Worm (Caenorhabditis elegans) whole organism, L4 larva: ENCODE results near the gene T10G3.3.

Source experiments
- F37D6.2 ChIP-seq: sonication (generic microtip); optimal IDR thresholded peaks from 2 replicates; lab custom pipeline; 2016; ENCODE audit warnings: mild to moderate bottlenecking, missing genetic modification characterization, missing compliant biosample characterization
- T20F7.1 ChIP-seq: fragments of 200-800 bp; sonication (Bioruptor generic); optimal IDR thresholded peaks from 2 replicates; lab custom pipeline; 2018; ENCODE audit warnings: mild to moderate bottlenecking, missing genetic modification characterization, missing compliant biosample characterization
- T26A8.4 ChIP-seq: fragments of 200-800 bp; sonication (Bioruptor generic); IDR thresholded peaks from 2 replicates; pipeline ENCODE4 v1.3.6; 2022; ENCODE audit warnings: missing genetic modification characterization, missing compliant biosample characterization
- Y5F2A.4 ChIP-seq: fragments of 200-800 bp; sonication (Bioruptor generic); optimal IDR thresholded peaks from 2 replicates; lab custom pipeline; 2018; ENCODE audit warnings: mild to moderate bottlenecking, missing genetic modification characterization, missing compliant biosample characterization
- Y75B8A.6 ChIP-seq: fragments of 200-800 bp; sonication (Bioruptor generic); IDR thresholded peaks from 2 replicates; pipeline ENCODE4 v1.3.6; 2022; ENCODE audit warnings: missing genetic modification reagents, missing genetic modification characterization, missing compliant biosample characterization
- ZK337.2 ChIP-seq: fragments of 200-800 bp; sonication (Bioruptor generic); IDR thresholded peaks from 2 replicates; pipeline ENCODE4 v1.3.6; 2022; ENCODE audit warnings: missing genetic modification reagents, missing genetic modification characterization, missing compliant biosample characterization
- aha-1 ChIP-seq: fragments of 150-350 bp; peaks from one replicate; lab custom pipeline; 2014; ENCODE audit warnings: missing biosample characterization, missing genetic modification characterization
- ama-1 ChIP-seq: fragments of 150-350 bp; optimal IDR thresholded peaks from 2 replicates; lab custom pipeline; 2014; ENCODE audit warnings: inconsistent platforms, mixed read lengths
- arid-1 ChIP-seq: fragments of 200-800 bp; sonication (Bioruptor generic); conservative IDR thresholded peaks from 2 replicates; pipeline ENCODE4 v1.3.6; 2022; ENCODE audit warnings: missing genetic modification reagents, missing genetic modification characterization, missing compliant biosample characterization
- ces-1 ChIP-seq: fragments of 150-350 bp; sonication (generic microtip); optimal IDR thresholded peaks from 4 replicates; lab custom pipeline; 2014; ENCODE audit warnings: missing biosample characterization, missing genetic modification reagents, missing genetic modification characterization
- ctbp-1 ChIP-seq: fragments of 200-800 bp; sonication (Bioruptor generic); IDR thresholded peaks from 2 replicates; pipeline ENCODE4 v1.3.6; 2022; ENCODE audit warnings: missing genetic modification reagents, missing genetic modification characterization, missing compliant biosample characterization
- daf-12 ChIP-seq: fragments of 150-350 bp; optimal IDR thresholded peaks from 2 replicates; lab custom pipeline; 2014; ENCODE audit warnings: missing biosample characterization, missing genetic modification reagents, missing genetic modification characterization
- dve-1 ChIP-seq: sonication (generic microtip); optimal IDR thresholded peaks from 2 replicates; lab custom pipeline; 2017; ENCODE audit warnings: antibody characterized with exemption, mild to moderate bottlenecking, missing genetic modification characterization, missing compliant biosample characterization; ENCODE audit not compliant: insufficient read depth
- egl-27 ChIP-seq: sonication (generic microtip); optimal IDR thresholded peaks from 3 replicates; lab custom pipeline; 2017; ENCODE audit warnings: missing biosample characterization, missing genetic modification reagents, missing genetic modification characterization
- hif-1 ChIP-seq, 2 experiments: sonication (generic microtip); optimal IDR thresholded peaks; 2 replicates each; lab custom pipeline; 2016 to 2017; ENCODE audit warnings: missing compliant biosample characterization in 2 of 2, missing genetic modification characterization in 2 of 2, missing genetic modification reagents in 2 of 2, missing genotype in 2 of 2, mild to moderate bottlenecking in 1 of 2
- hlh-11 ChIP-seq: fragments of 200-800 bp; sonication (Bioruptor generic); optimal IDR thresholded peaks from 2 replicates; lab custom pipeline; 2018; ENCODE audit warnings: mild to moderate bottlenecking, missing genetic modification characterization, missing compliant biosample characterization
- hlh-30 ChIP-seq: sonication (generic microtip); optimal IDR thresholded peaks from 2 replicates; lab custom pipeline; 2017; ENCODE audit warnings: antibody characterized with exemption, mild to moderate bottlenecking, missing genetic modification characterization, missing compliant biosample characterization; ENCODE audit not compliant: insufficient read depth
- hmg-1.1 ChIP-seq: fragments of 200-800 bp; sonication (Bioruptor generic); IDR thresholded peaks from 2 replicates; pipeline ENCODE4 v1.3.6; 2022; ENCODE audit warnings: missing genetic modification reagents, missing genetic modification characterization, missing compliant biosample characterization
- jun-1 ChIP-seq: fragments of 150-350 bp; optimal IDR thresholded peaks from 2 replicates; lab custom pipeline; 2014; ENCODE audit warnings: missing biosample characterization, missing genetic modification reagents, missing genetic modification characterization
- lin-15B ChIP-seq: fragments of 150-350 bp; sonication (generic microtip); optimal IDR thresholded peaks from 3 replicates; lab custom pipeline; 2014; ENCODE audit warnings: missing biosample characterization, missing genetic modification characterization
- lin-29 ChIP-seq: fragments of 200-800 bp; sonication (Bioruptor generic); IDR thresholded peaks from 2 replicates; pipeline ENCODE4 v1.3.6; 2022; ENCODE audit warnings: missing genetic modification reagents, missing genetic modification characterization, missing compliant biosample characterization
- lin-38 ChIP-seq: fragments of 200-800 bp; sonication (Bioruptor generic); IDR thresholded peaks from 2 replicates; pipeline ENCODE4 v1.3.6; 2022; ENCODE audit warnings: missing genetic modification reagents, missing genetic modification characterization, missing compliant biosample characterization
- lir-3 ChIP-seq: sonication (generic microtip); optimal IDR thresholded peaks from 2 replicates; lab custom pipeline; 2016; ENCODE audit warnings: mild to moderate bottlenecking, missing genetic modification characterization, missing compliant biosample characterization
- lsy-2 ChIP-seq, 2 experiments: fragments of 150-350 bp in 1 of 2; sonication (generic microtip) in 1 of 2; optimal IDR thresholded peaks; 2 replicates each; lab custom pipeline; 2014 to 2017; ENCODE audit warnings: missing biosample characterization in 2 of 2, missing genetic modification characterization in 2 of 2
- madf-5 ChIP-seq, 2 experiments: fragments of 200-800 bp; sonication (Bioruptor generic); IDR thresholded peaks; 2 replicates each; pipeline ENCODE4 v1.3.6; 2022; ENCODE audit warnings: missing compliant biosample characterization in 2 of 2, missing genetic modification characterization in 2 of 2
- mdl-1 ChIP-seq, 2 experiments: fragments of 150-350 bp in 1 of 2; sonication (generic microtip) in 1 of 2; optimal IDR thresholded peaks; 2 replicates each; lab custom pipeline; 2014 to 2017; ENCODE audit warnings: missing biosample characterization in 2 of 2, missing genetic modification characterization in 2 of 2
- mdt-29 ChIP-seq: fragments of 200-800 bp; sonication (Bioruptor generic); IDR thresholded peaks from 2 replicates; pipeline ENCODE4 v1.3.6; 2022; ENCODE audit warnings: missing genetic modification reagents, missing genetic modification characterization, missing compliant biosample characterization
- mep-1 ChIP-seq: fragments of 150-350 bp; sonication (generic microtip); optimal IDR thresholded peaks from 3 replicates; lab custom pipeline; 2014; ENCODE audit warnings: missing biosample characterization, missing genetic modification characterization
- nhr-10 ChIP-seq: fragments of 150-350 bp; optimal IDR thresholded peaks from 2 replicates; lab custom pipeline; 2014; ENCODE audit warnings: missing biosample characterization, missing genetic modification characterization
- nhr-102 ChIP-seq: sonication (generic microtip); optimal IDR thresholded peaks from 2 replicates; lab custom pipeline; 2016; ENCODE audit warnings: mild to moderate bottlenecking, missing genetic modification characterization, moderate library complexity, missing compliant biosample characterization
- nhr-111 ChIP-seq: fragments of 200-800 bp; sonication (Bioruptor generic); optimal IDR thresholded peaks from 2 replicates; lab custom pipeline; 2018; ENCODE audit warnings: mild to moderate bottlenecking, missing genetic modification characterization, missing compliant biosample characterization
- nhr-25 ChIP-seq: sonication (generic microtip); optimal IDR thresholded peaks from 2 replicates; lab custom pipeline; 2017; ENCODE audit warnings: missing genetic modification characterization, mild to moderate bottlenecking, missing compliant biosample characterization, antibody characterized with exemption, moderate library complexity, borderline replicate concordance; ENCODE audit not compliant: insufficient read depth
- nhr-41 ChIP-seq: fragments of 200-800 bp; sonication (Bioruptor generic); IDR thresholded peaks from 2 replicates; pipeline ENCODE4 v1.3.6; 2022; ENCODE audit warnings: missing genetic modification reagents, missing genetic modification characterization, missing compliant biosample characterization
- nhr-42 ChIP-seq: fragments of 200-800 bp; sonication (Bioruptor generic); IDR thresholded peaks from 2 replicates; pipeline ENCODE4 v1.3.6; 2022; ENCODE audit warnings: missing genetic modification characterization, missing compliant biosample characterization
- nhr-76 ChIP-seq: fragments of 150-350 bp; optimal IDR thresholded peaks from 2 replicates; lab custom pipeline; 2014; ENCODE audit warnings: missing biosample characterization, missing genetic modification characterization
- php-3 ChIP-seq: fragments of 200-800 bp; sonication (Bioruptor generic); IDR thresholded peaks from 2 replicates; pipeline ENCODE4 v1.3.6; 2022; ENCODE audit warnings: missing genetic modification reagents, missing genetic modification characterization, missing compliant biosample characterization
- pqm-1 ChIP-seq: sonication (generic microtip); optimal IDR thresholded peaks from 2 replicates; lab custom pipeline; 2017; ENCODE audit warnings: missing biosample characterization, missing genetic modification characterization
- rbr-2 ChIP-seq: sonication (generic microtip); optimal IDR thresholded peaks from 2 replicates; lab custom pipeline; 2016; ENCODE audit warnings: missing genotype, missing genetic modification characterization, missing compliant biosample characterization
- sdz-12 ChIP-seq: fragments of 200-800 bp; sonication (Bioruptor generic); optimal IDR thresholded peaks from 2 replicates; lab custom pipeline; 2018; ENCODE audit warnings: mild to moderate bottlenecking, missing genetic modification characterization, missing compliant biosample characterization
- snpc-1.2 ChIP-seq: fragments of 200-800 bp; sonication (Bioruptor generic); IDR thresholded peaks from 2 replicates; pipeline ENCODE4 v1.3.6; 2022; ENCODE audit warnings: missing genetic modification reagents, missing genetic modification characterization, missing compliant biosample characterization
- tag-97 ChIP-seq: fragments of 200-800 bp; sonication (Bioruptor generic); IDR thresholded peaks from 2 replicates; pipeline ENCODE4 v1.3.6; 2022; ENCODE audit warnings: missing genetic modification characterization, missing compliant biosample characterization
- unc-39 ChIP-seq: sonication (generic microtip); optimal IDR thresholded peaks from 2 replicates; lab custom pipeline; 2017; ENCODE audit warnings: missing biosample characterization, missing genetic modification characterization
- unc-62 ChIP-seq, 3 experiments: fragments of 150-350 bp in 1 of 3; sonication (generic microtip); optimal IDR thresholded peaks in 2 of 3; peaks in 1 of 3; 1 replicate in 1 of 3; 2 replicates in 2 of 3; lab custom pipeline; 2014 to 2017; ENCODE audit warnings: missing biosample characterization in 3 of 3, missing genetic modification characterization in 3 of 3, missing genetic modification reagents in 3 of 3, missing genotype in 1 of 3
- zfp-2 ChIP-seq: sonication (generic microtip); optimal IDR thresholded peaks from 2 replicates; lab custom pipeline; 2016; ENCODE audit warnings: mild to moderate bottlenecking, missing genetic modification characterization, missing compliant biosample characterization
- zip-11 ChIP-seq: fragments of 200-800 bp; sonication (Bioruptor generic); IDR thresholded peaks from 2 replicates; pipeline ENCODE4 v1.3.6; 2022; ENCODE audit warnings: missing genetic modification characterization, missing compliant biosample characterization
- ztf-11 ChIP-seq: fragments of 150-350 bp; optimal IDR thresholded peaks from 2 replicates; lab custom pipeline; 2014; ENCODE audit warnings: missing biosample characterization, missing genetic modification characterization
- ztf-7 ChIP-seq: fragments of 150-350 bp; optimal IDR thresholded peaks from 2 replicates; lab custom pipeline; 2014; ENCODE audit warnings: missing biosample characterization, missing genetic modification characterization

Gene T10G3.3

ce11 chrV:13497322-13497847 is 7.4 kb upstream of the T10G3.3 start, which contains the start of the genes eea-1 and gut-2 (continued):
- peak; percentile 58 for TF ChIP-seq hlh-30 (tag; lab: Kevin White, UChicago)
- no peak for TF ChIP-seq nhr-10 (tag; lab: Kevin White, UChicago)
- TF ChIP-seq nhr-102 (tag; lab: Kevin White, UChicago), result no peak
- no peak for TF ChIP-seq lin-15B (tag; lab: Kevin White, UChicago)
- no peak for TF ChIP-seq madf-5 (GFP tag; IDR thresholded peaks at IDR 0.05; lab: Robert Waterston, UW)
- no peak for TF ChIP-seq jun-1
- TF ChIP-seq daf-12, result no peak
- no peak for TF ChIP-seq ctbp-1 (GFP tag; lab: Robert Waterston, UW)
- no peak for TF ChIP-seq unc-39 (tag; lab: Kevin White, UChicago)
- TF ChIP-seq mep-1 (tag; lab: Kevin White, UChicago), result peak; percentile 67
- TF ChIP-seq mdl-1 (tag; optimal IDR thresholded peaks at IDR 0.05; lab: Kevin White, UChicago), result peak in 1 of 2 experiments; percentile 8
- no peak for TF ChIP-seq hif-1 (tag; optimal IDR thresholded peaks at IDR 0.05; lab: Kevin White, UChicago)
- TF ChIP-seq nhr-42 (GFP tag; lab: Robert Waterston, UW), result no peak
- no peak for TF ChIP-seq php-3 (GFP tag; lab: Robert Waterston, UW)
- TF ChIP-seq hlh-11 (tag; lab: Kevin White, UChicago), result peak; percentile 54
- TF ChIP-seq sdz-12 (GFP tag; lab: Kevin White, UChicago), result no peak
- TF ChIP-seq arid-1 (GFP tag; lab: Robert Waterston, UW), result no peak
- peak in 1 of 2 experiments; percentile 96 for TF ChIP-seq unc-62 (GFP tag; optimal IDR thresholded peaks at IDR 0.05 in 1 of 2; lab: Kevin White, UChicago)
- no peak for TF ChIP-seq unc-62 (tag; optimal IDR thresholded peaks at IDR 0.05; lab: Kevin White, UChicago)
- TF ChIP-seq ztf-7 (tag; lab: Kevin White, UChicago), result no peak
- TF ChIP-seq tag-97 (GFP tag; lab: Robert Waterston, UW), result no peak
- TF ChIP-seq nhr-25 (tag; lab: Kevin White, UChicago), result no peak
- no peak for TF ChIP-seq Y75B8A.6
- TF ChIP-seq rbr-2 (tag; lab: Kevin White, UChicago), result peak; percentile 36
- peak; percentile 35; the same call in 1 of the 2 replicates for TF ChIP-seq lin-38 (GFP tag; lab: Robert Waterston, UW)
- no peak for TF ChIP-seq lir-3 (tag; lab: Kevin White, UChicago)
- no peak for TF ChIP-seq nhr-76 (tag; lab: Kevin White, UChicago)
- TF ChIP-seq nhr-111 (GFP tag; lab: Kevin White, UChicago), result no peak
- no peak for TF ChIP-seq egl-27 (tag; lab: Kevin White, UChicago)
- no peak for TF ChIP-seq ama-1 (lab: Kevin White, UChicago)
- TF ChIP-seq Y5F2A.4 (GFP tag; lab: Kevin White, UChicago), result no peak
- no peak for TF ChIP-seq ZK337.2

ce11 chrV:13488297-13488803 is 1.6 kb downstream of the T10G3.3 start:
- peak; percentile 7 for TF ChIP-seq T20F7.1 (GFP tag; lab: Kevin White, UChicago)
- TF ChIP-seq hlh-30 (tag; lab: Kevin White, UChicago), result no peak
- no peak for TF ChIP-seq pqm-1
- TF ChIP-seq ces-1 (GFP tag; lab: Kevin White, UChicago), result no peak
- no peak for TF ChIP-seq F37D6.2 (tag; lab: Kevin White, UChicago)
- TF ChIP-seq dve-1 (tag; lab: Kevin White, UChicago), result no peak
- no peak for TF ChIP-seq snpc-1.2 (GFP tag; lab: Robert Waterston, UW)
- no peak for TF ChIP-seq ZK337.2
- no peak for TF ChIP-seq lin-15B (tag; lab: Kevin White, UChicago)
- TF ChIP-seq zip-11, result no peak
- no peak for TF ChIP-seq hmg-1.1 (GFP tag; lab: Robert Waterston, UW)
- no peak for TF ChIP-seq lin-29 (GFP tag; lab: Robert Waterston, UW)
- no peak for TF ChIP-seq daf-12
- TF ChIP-seq mdt-29 (GFP tag; lab: Robert Waterston, UW), result no peak
- TF ChIP-seq aha-1 (tag; lab: Kevin White, UChicago), result peak; percentile 80
- TF ChIP-seq T26A8.4 (GFP tag; lab: Robert Waterston, UW), result no peak
- peak in 1 of 2 experiments; percentile 91 for TF ChIP-seq unc-62 (GFP tag; optimal IDR thresholded peaks at IDR 0.05 in 1 of 2; lab: Kevin White, UChicago)
- TF ChIP-seq unc-62 (tag; optimal IDR thresholded peaks at IDR 0.05; lab: Kevin White, UChicago), result no peak
- TF ChIP-seq hlh-11 (tag; lab: Kevin White, UChicago), result no peak
- no peak for TF ChIP-seq ztf-11 (tag; lab: Kevin White, UChicago)
- no peak for TF ChIP-seq nhr-41 (GFP tag; lab: Robert Waterston, UW)
- TF ChIP-seq zfp-2, result no peak
- no peak for TF ChIP-seq lsy-2 (tag; optimal IDR thresholded peaks at IDR 0.05; lab: Kevin White, UChicago)
- TF ChIP-seq, all 104 proteins: peak for 3
